Worm (Caenorhabditis elegans) whole organism, L4/young adult: ENCODE measurements around the gene srg-8.

ENCODE experiments used
- W03F9.2 ChIP-seq: fragments of 150-350 bp; optimal IDR thresholded peaks from 2 replicates; lab custom pipeline; 2014; ENCODE audit warnings: missing biosample characterization, missing genetic modification characterization
- him-1 ChIP-seq: sonication (generic microtip); optimal IDR thresholded peaks from 2 replicates; lab custom pipeline; 2016; ENCODE audit warnings: missing genotype, missing genetic modification reagents, missing genetic modification characterization, missing compliant biosample characterization

DNA sequence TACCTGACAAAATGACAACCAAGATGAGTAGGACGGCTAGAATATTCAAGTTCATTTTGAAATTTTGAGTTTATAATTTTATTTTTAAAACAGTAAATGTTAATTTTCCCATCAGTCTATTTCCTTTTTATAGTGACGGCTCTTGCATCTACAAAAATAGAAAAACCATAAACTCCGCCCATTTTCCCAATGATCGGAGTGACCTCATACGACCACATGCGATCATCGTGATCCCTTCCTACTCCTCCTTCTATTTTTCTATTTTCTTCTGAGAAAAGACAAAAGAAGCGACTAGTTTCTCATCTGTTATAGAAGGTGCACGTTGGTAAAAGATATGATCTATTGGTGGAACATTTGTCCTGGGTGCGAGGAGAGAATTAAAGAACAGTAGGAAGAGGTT lies 39.2 kb downstream of the srg-8 start, which contains the start of gene C23G10.11:
- TF ChIP-seq him-1 (tag; lab: Kevin White, UChicago), result no peak
- no peak for TF ChIP-seq W03F9.2 (tag; lab: Kevin White, UChicago)
